Fruit fly (Drosophila melanogaster) whole organism, adult: ENCODE data around the gene Glut3.

Experiments
- CG11617 ChIP-seq: fragments of 200-800 bp; sonication (Bioruptor generic); optimal IDR thresholded peaks from 2 replicates; lab custom pipeline; 2017; ENCODE audit warnings: mild to moderate bottlenecking, missing biosample characterization, missing genetic modification reagents, missing genetic modification characterization
- CG12768 ChIP-seq: fragments of 200-800 bp; sonication (Bioruptor generic); optimal IDR thresholded peaks from 2 replicates; lab custom pipeline; 2017; ENCODE audit warnings: missing biosample characterization, missing genetic modification characterization, mild to moderate bottlenecking, moderate library complexity, missing genetic modification reagents
- CG14711 ChIP-seq: fragments of 200-800 bp; sonication (Bioruptor generic); optimal IDR thresholded peaks from 2 replicates; lab custom pipeline; 2018; ENCODE audit warnings: missing biosample characterization, mild to moderate bottlenecking, missing genetic modification characterization, moderate library complexity
- CG1620 ChIP-seq: fragments of 200-800 bp; sonication (Bioruptor generic); optimal IDR thresholded peaks from 2 replicates; lab custom pipeline; 2016; ENCODE audit warnings: missing biosample characterization, missing genetic modification characterization
- CG33017 ChIP-seq: fragments of 200-800 bp; sonication (Bioruptor generic); optimal IDR thresholded peaks from 2 replicates; lab custom pipeline; 2018; ENCODE audit warnings: missing biosample characterization, mild to moderate bottlenecking, missing genetic modification characterization, moderate library complexity
- CG5204 ChIP-seq: fragments of 200-800 bp; sonication (Bioruptor generic); optimal IDR thresholded peaks from 2 replicates; lab custom pipeline; 2016; ENCODE audit warnings: missing biosample characterization, missing genetic modification characterization
- CG7045 ChIP-seq: fragments of 200-800 bp; sonication (Bioruptor generic); optimal IDR thresholded peaks from 2 replicates; lab custom pipeline; 2017; ENCODE audit warnings: missing biosample characterization, mild to moderate bottlenecking, missing genetic modification characterization
- CG7101 ChIP-seq: fragments of 200-800 bp; sonication (Bioruptor generic); optimal IDR thresholded peaks from 2 replicates; lab custom pipeline; 2018; ENCODE audit warnings: missing biosample characterization, mild to moderate bottlenecking, missing genetic modification characterization, moderate library complexity
- Clk ChIP-seq: fragments of 200-800 bp; sonication (Bioruptor generic); optimal IDR thresholded peaks from 2 replicates; lab custom pipeline; 2017; ENCODE audit warnings: missing biosample characterization, missing genetic modification characterization
- Crg-1 ChIP-seq: fragments of 200-800 bp; sonication (Bioruptor generic); optimal IDR thresholded peaks from 2 replicates; lab custom pipeline; 2016; ENCODE audit warnings: missing biosample characterization, missing genetic modification characterization
- Hr96 ChIP-seq: fragments of 200-800 bp; sonication (Bioruptor generic); optimal IDR thresholded peaks from 2 replicates; lab custom pipeline; 2016; ENCODE audit warnings: missing biosample characterization, missing genetic modification characterization
- Mnt ChIP-seq: fragments of 200-800 bp; sonication (Bioruptor generic); optimal IDR thresholded peaks from 2 replicates; lab custom pipeline; 2016; ENCODE audit warnings: missing biosample characterization, mild to moderate bottlenecking, missing genetic modification characterization
- bab1 ChIP-seq: fragments of 200-800 bp; sonication (Bioruptor generic); optimal IDR thresholded peaks from 3 replicates; lab custom pipeline; 2019; ENCODE audit warnings: missing biosample characterization, mild to moderate bottlenecking, missing genetic modification characterization, moderate library complexity
- cic ChIP-seq: fragments of 200-800 bp; sonication (Bioruptor generic); optimal IDR thresholded peaks from 2 replicates; lab custom pipeline; 2017; ENCODE audit warnings: missing biosample characterization, mild to moderate bottlenecking, missing genetic modification characterization, moderate library complexity
- cnc ChIP-seq, 2 experiments: fragments of >200 bp; optimal IDR thresholded peaks; 2 replicates each; lab custom pipeline; 2017
- kay ChIP-seq: fragments of 200-800 bp; sonication (Bioruptor generic); peaks from one replicate; lab custom pipeline; 2016; ENCODE audit warnings: missing biosample characterization, missing genetic modification characterization, borderline replicate concordance
- ovo ChIP-seq: fragments of 200-800 bp; sonication (Bioruptor generic); optimal IDR thresholded peaks from 2 replicates; lab custom pipeline; 2016; ENCODE audit warnings: missing biosample characterization, missing genetic modification characterization
- pad ChIP-seq: fragments of 200-800 bp; sonication (Bioruptor generic); optimal IDR thresholded peaks from 3 replicates; lab custom pipeline; 2017; ENCODE audit warnings: missing biosample characterization, missing genetic modification characterization, mild to moderate bottlenecking, moderate library complexity, missing genetic modification reagents
- tj ChIP-seq: fragments of 200-800 bp; sonication (Bioruptor generic); optimal IDR thresholded peaks from 3 replicates; lab custom pipeline; 2017; ENCODE audit warnings: missing biosample characterization, mild to moderate bottlenecking, missing genetic modification characterization, moderate library complexity
- toe ChIP-seq: fragments of 200-800 bp; sonication (Bioruptor generic); optimal IDR thresholded peaks from 2 replicates; lab custom pipeline; 2016; ENCODE audit warnings: missing biosample characterization, missing genetic modification characterization

The Glut3 gene

dm6 chr3R:16788011-16788410, at the start of gene Glut3:
Gene Glut3, plus strand, starts transcription at chr3R:16788311.
- TF ChIP-seq CG5204 (GFP tag; lab: Kevin White, UChicago) (no peak), CG7101 (tag; lab: Kevin White, UChicago) (no peak), cic (GFP tag; lab: Kevin White, UChicago) (no peak), CG14711 (tag; lab: Kevin White, UChicago) (no peak), cnc (optimal IDR thresholded peaks at IDR 0.05; lab: Kevin White, UChicago) (no peak), kay (GFP tag; lab: Kevin White, UChicago) (no peak), CG1620 (GFP tag; lab: Kevin White, UChicago) (no peak), tj (GFP tag; lab: Kevin White, UChicago) (no peak), pad (GFP tag; lab: Kevin White, UChicago) (no peak), Crg-1 (no peak), CG33017 (tag; lab: Kevin White, UChicago) (no peak), CG7045 (no peak), CG12768 (GFP tag; lab: Kevin White, UChicago) (no peak), toe (GFP tag; lab: Kevin White, UChicago) (no peak), Hr96 (GFP tag; lab: Kevin White, UChicago) (no peak), ovo (GFP tag; lab: Kevin White, UChicago) (no peak)

- TF ChIP-seq bab1 (no peak), tj (GFP tag; lab: Kevin White, UChicago) (no peak), ovo (GFP tag; lab: Kevin White, UChicago) (no peak), cic (GFP tag; lab: Kevin White, UChicago) (no peak), kay (GFP tag; lab: Kevin White, UChicago) (no peak), CG5204 (GFP tag; lab: Kevin White, UChicago) (no peak), pad (GFP tag; lab: Kevin White, UChicago) (no peak), Hr96 (GFP tag; lab: Kevin White, UChicago) (no peak), cnc (optimal IDR thresholded peaks at IDR 0.05; lab: Kevin White, UChicago) (no peak), CG1620 (GFP tag; lab: Kevin White, UChicago) (no peak), Mnt (GFP tag; lab: Kevin White, UChicago) (no peak)
These were observed 45.8 kb upstream of the Glut3 start for dm6 chr3R:16742278-16742677.

dm6 chr3R:16743073-16743821, 44.9 kb upstream of the Glut3 start:
- TF ChIP-seq tj (GFP tag; lab: Kevin White, UChicago), result no peak
- no peak for TF ChIP-seq cnc (optimal IDR thresholded peaks at IDR 0.05; lab: Kevin White, UChicago)
- TF ChIP-seq cic (GFP tag; lab: Kevin White, UChicago), result no peak
- no peak for TF ChIP-seq pad (GFP tag; lab: Kevin White, UChicago)
- no peak for TF ChIP-seq Crg-1
- no peak for TF ChIP-seq CG7045
- no peak for TF ChIP-seq CG11617 (GFP tag; lab: Kevin White, UChicago)

- TF ChIP-seq pad (GFP tag; lab: Kevin White, UChicago) (no peak), CG33017 (tag; lab: Kevin White, UChicago) (no peak), CG5204 (GFP tag; lab: Kevin White, UChicago) (no peak), Crg-1 (no peak), toe (GFP tag; lab: Kevin White, UChicago) (no peak), CG11617 (GFP tag; lab: Kevin White, UChicago) (no peak), CG12768 (GFP tag; lab: Kevin White, UChicago) (no peak), CG7045 (no peak), Hr96 (GFP tag; lab: Kevin White, UChicago) (no peak), Mnt (GFP tag; lab: Kevin White, UChicago) (no peak), ovo (GFP tag; lab: Kevin White, UChicago) (no peak), Clk (no peak), CG14711 (tag; lab: Kevin White, UChicago) (no peak), CG7101 (tag; lab: Kevin White, UChicago) (no peak), kay (GFP tag; lab: Kevin White, UChicago) (no peak), CG1620 (GFP tag; lab: Kevin White, UChicago) (no peak), cnc (optimal IDR thresholded peaks at IDR 0.05; lab: Kevin White, UChicago) (no peak), cic (GFP tag; lab: Kevin White, UChicago) (no peak), bab1 (no peak), tj (GFP tag; lab: Kevin White, UChicago) (no peak)
These were observed 43.8 kb upstream of the Glut3 start for dm6 chr3R:16744290-16744689.

dm6 chr3R:16745150-16745549, 43.0 kb upstream of the Glut3 start:
- no peak for TF ChIP-seq CG33017 (tag; lab: Kevin White, UChicago)
- no peak for TF ChIP-seq CG7045
- TF ChIP-seq kay (GFP tag; lab: Kevin White, UChicago), result no peak
- TF ChIP-seq bab1, result no peak
- TF ChIP-seq Mnt (GFP tag; lab: Kevin White, UChicago), result no peak
- no peak for TF ChIP-seq Crg-1
- no peak for TF ChIP-seq pad (GFP tag; lab: Kevin White, UChicago)
- TF ChIP-seq Hr96 (GFP tag; lab: Kevin White, UChicago), result no peak
- TF ChIP-seq ovo (GFP tag; lab: Kevin White, UChicago), result no peak
- TF ChIP-seq cnc (optimal IDR thresholded peaks at IDR 0.05; lab: Kevin White, UChicago), result no peak
- no peak for TF ChIP-seq CG7101 (tag; lab: Kevin White, UChicago)
- TF ChIP-seq Clk, result no peak
- TF ChIP-seq cic (GFP tag; lab: Kevin White, UChicago), result no peak

- TF ChIP-seq Crg-1 (no peak), toe (GFP tag; lab: Kevin White, UChicago) (no peak), CG12768 (GFP tag; lab: Kevin White, UChicago) (no peak), CG5204 (GFP tag; lab: Kevin White, UChicago) (no peak), pad (GFP tag; lab: Kevin White, UChicago) (no peak)
These were observed 41.3 kb upstream of the Glut3 start for dm6 chr3R:16746785-16747184.
